Worm (Caenorhabditis elegans) whole organism, L3 larva: ENCODE measurements around the gene osm-1.

Experiments used
- fkh-10 ChIP-seq: sonication (generic microtip); optimal IDR thresholded peaks from 2 replicates; lab custom pipeline; 2017; ENCODE audit warnings: missing biosample characterization, missing genetic modification reagents, missing genetic modification characterization
- zag-1 ChIP-seq: fragments of 150-350 bp; optimal IDR thresholded peaks from 2 replicates; lab custom pipeline; 2014; ENCODE audit warnings: missing biosample characterization, missing genetic modification characterization

DNA sequence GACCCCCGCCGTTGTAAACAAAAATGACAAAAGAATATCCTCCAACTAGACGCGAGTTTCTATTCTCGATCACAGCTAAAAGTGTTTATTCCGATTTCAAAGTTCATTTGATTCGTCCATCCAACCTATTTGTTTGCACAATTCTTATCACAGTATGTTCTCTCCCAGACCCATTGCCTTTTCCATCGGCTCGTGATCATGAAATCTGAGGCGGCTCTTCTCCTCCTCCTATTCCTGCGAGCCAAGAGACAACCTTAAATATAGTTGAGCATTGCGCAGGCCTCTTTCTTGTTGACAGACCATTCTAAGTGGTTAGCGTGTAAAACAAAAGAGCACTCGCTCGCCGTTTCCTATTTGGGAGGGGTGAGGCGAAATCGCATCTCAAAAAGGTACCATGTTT lies 56.5 kb downstream of the osm-1 start:
- TF ChIP-seq fkh-10 (GFP tag; lab: Kevin White, UChicago), result no peak
- no peak for TF ChIP-seq zag-1 (tag; lab: Kevin White, UChicago)
